Fruit fly (Drosophila melanogaster) whole organism, embryonic: ENCODE measurements around the gene mRpL28.

Experiments used
- Atf-2 ChIP-seq: fragments of 200-800 bp; sonication (Bioruptor generic); optimal IDR thresholded peaks from 2 replicates; lab custom pipeline; 2016; ENCODE audit warnings: missing biosample characterization, missing genetic modification characterization
- CG10654 ChIP-seq: fragments of 200-800 bp; sonication (Bioruptor generic); optimal IDR thresholded peaks from 2 replicates; lab custom pipeline; 2016; ENCODE audit warnings: missing biosample characterization, missing genetic modification characterization
- CG11504 ChIP-seq: fragments of 200-800 bp; sonication (Bioruptor generic); optimal IDR thresholded peaks from 3 replicates; lab custom pipeline; 2019; ENCODE audit warnings: missing biosample characterization, mild to moderate bottlenecking, missing genetic modification characterization, moderate library complexity
- CG11696 ChIP-seq: fragments of 200-800 bp; sonication (Bioruptor generic); IDR thresholded peaks from 2 replicates; pipeline ENCODE4 v1.3.6; 2022; ENCODE audit warnings: missing biosample characterization, missing genetic modification characterization
- CG12104 ChIP-seq: fragments of 200-800 bp; sonication (Bioruptor generic); optimal IDR thresholded peaks from 3 replicates; lab custom pipeline; 2016; ENCODE audit warnings: missing biosample characterization, missing genetic modification characterization
- CG14710 ChIP-seq: fragments of 200-800 bp; sonication (Bioruptor generic); optimal IDR thresholded peaks from 3 replicates; lab custom pipeline; 2019; ENCODE audit warnings: missing biosample characterization, mild to moderate bottlenecking, missing genetic modification characterization, moderate library complexity
- CG15479 ChIP-seq: fragments of 200-800 bp; sonication (Bioruptor generic); optimal IDR thresholded peaks from 3 replicates; lab custom pipeline; 2019; ENCODE audit warnings: missing biosample characterization, mild to moderate bottlenecking, missing genetic modification characterization, moderate library complexity
- CG18599 ChIP-seq: fragments of 200-800 bp; sonication (Bioruptor generic); optimal IDR thresholded peaks from 3 replicates; lab custom pipeline; 2017; ENCODE audit warnings: missing biosample characterization, missing genetic modification characterization, mild to moderate bottlenecking, moderate library complexity, missing genetic modification reagents
- CG18764 ChIP-seq: fragments of 200-800 bp; sonication (Bioruptor generic); optimal IDR thresholded peaks from 3 replicates; lab custom pipeline; 2016; ENCODE audit warnings: missing biosample characterization, missing genetic modification characterization
- CG3281 ChIP-seq: fragments of 200-800 bp; sonication (Bioruptor generic); optimal IDR thresholded peaks from 3 replicates; lab custom pipeline; 2017; ENCODE audit warnings: missing biosample characterization, mild to moderate bottlenecking, missing genetic modification characterization
- CG4424 ChIP-seq: fragments of 200-800 bp; sonication (Bioruptor generic); optimal IDR thresholded peaks from 3 replicates; lab custom pipeline; 2016; ENCODE audit warnings: missing biosample characterization, missing genetic modification characterization
- CG4617 ChIP-seq: fragments of 200-800 bp; sonication (Bioruptor generic); optimal IDR thresholded peaks from 3 replicates; lab custom pipeline; 2016; ENCODE audit warnings: missing biosample characterization, missing genetic modification characterization, borderline replicate concordance
- CG5953 ChIP-seq: fragments of 200-800 bp; sonication (Bioruptor generic); IDR thresholded peaks from 2 replicates; pipeline ENCODE4 v1.3.6; 2022; ENCODE audit warnings: missing biosample characterization, missing genetic modification characterization
- CG6654 ChIP-seq: fragments of 200-800 bp; sonication (Bioruptor generic); optimal IDR thresholded peaks from 2 replicates; lab custom pipeline; 2017; ENCODE audit warnings: missing biosample characterization, mild to moderate bottlenecking, missing genetic modification characterization
- CG6689 ChIP-seq: fragments of 200-800 bp; sonication (Bioruptor generic); IDR thresholded peaks from 2 replicates; pipeline ENCODE4 v1.3.6; 2022; ENCODE audit warnings: missing biosample characterization, missing genetic modification characterization
- CG6813 ChIP-seq: fragments of 200-800 bp; sonication (Bioruptor generic); optimal IDR thresholded peaks from 2 replicates; lab custom pipeline; 2017; ENCODE audit warnings: missing biosample characterization, missing genetic modification characterization, mild to moderate bottlenecking, moderate library complexity, missing genetic modification reagents
- CG8281 ChIP-seq: fragments of 200-800 bp; sonication (Bioruptor generic); optimal IDR thresholded peaks from 2 replicates; lab custom pipeline; 2018; ENCODE audit warnings: missing biosample characterization, mild to moderate bottlenecking, missing genetic modification characterization, moderate library complexity
- CG8359 ChIP-seq: fragments of 200-800 bp; sonication (Bioruptor generic); optimal IDR thresholded peaks from 2 replicates; lab custom pipeline; 2017; ENCODE audit warnings: missing biosample characterization, mild to moderate bottlenecking, missing genetic modification characterization, borderline replicate concordance
- D19A ChIP-seq: fragments of 200-800 bp; optimal IDR thresholded peaks from 3 replicates; lab custom pipeline; 2019; ENCODE audit warnings: missing biosample characterization, mild to moderate bottlenecking, missing genetic modification characterization, moderate library complexity
- Ets97D ChIP-seq: fragments of 200-800 bp; sonication (Bioruptor generic); optimal IDR thresholded peaks from 3 replicates; lab custom pipeline; 2016; ENCODE audit warnings: missing biosample characterization, missing genetic modification characterization
- Gsc ChIP-seq: fragments of 200-800 bp; sonication (Bioruptor generic); IDR thresholded peaks from 2 replicates; pipeline ENCODE4 v1.3.6; 2022; ENCODE audit warnings: missing biosample characterization, missing genetic modification characterization
- Pdp1 ChIP-seq, 2 experiments: fragments of 200-800 bp; sonication (Bioruptor generic); optimal IDR thresholded peaks; 3 replicates each; lab custom pipeline; 2016; ENCODE audit warnings: missing biosample characterization in 2 of 2, missing genetic modification characterization in 2 of 2, mild to moderate bottlenecking in 1 of 2, moderate library complexity in 1 of 2
- Ptx1 ChIP-seq: fragments of 200-800 bp; sonication (Bioruptor generic); IDR thresholded peaks from 2 replicates; pipeline ENCODE4 v1.3.6; 2022; ENCODE audit warnings: missing biosample characterization, missing genetic modification characterization
- Sin3A ChIP-seq: fragments of >200 bp; optimal IDR thresholded peaks from 2 replicates; lab custom pipeline; 2018
- Trl ChIP-seq, 3 experiments: fragments of >200 bp in 2 of 3; fragments of 200-800 bp in 1 of 3; sonication (Bioruptor generic) in 1 of 3; optimal IDR thresholded peaks; 2 replicates in 1 of 3; 3 replicates in 2 of 3; lab custom pipeline; 2016 to 2017; ENCODE audit warnings: missing biosample characterization in 1 of 3, missing genetic modification characterization in 1 of 3
- ap ChIP-seq: fragments of 200-800 bp; sonication (Bioruptor generic); IDR thresholded peaks from 2 replicates; pipeline ENCODE4 v1.3.6; 2022; ENCODE audit warnings: missing biosample characterization, missing genetic modification characterization
- ase ChIP-seq: fragments of 200-800 bp; sonication (Bioruptor generic); IDR thresholded peaks from 3 replicates; pipeline ENCODE4 v1.3.6; 2022; ENCODE audit warnings: missing biosample characterization, missing genetic modification characterization
- ash1 ChIP-seq: fragments of 200-800 bp; sonication (Bioruptor generic); optimal IDR thresholded peaks from 2 replicates; lab custom pipeline; 2018; ENCODE audit warnings: missing biosample characterization, mild to moderate bottlenecking, missing genetic modification characterization
- cwo ChIP-seq: fragments of 200-800 bp; sonication (Bioruptor generic); optimal IDR thresholded peaks from 3 replicates; lab custom pipeline; 2017; ENCODE audit warnings: missing biosample characterization, missing genetic modification characterization, mild to moderate bottlenecking, moderate library complexity, missing genetic modification reagents
- fd102C ChIP-seq: fragments of 200-800 bp; sonication (Bioruptor generic); optimal IDR thresholded peaks from 2 replicates; lab custom pipeline; 2018; ENCODE audit warnings: missing biosample characterization, mild to moderate bottlenecking, missing genetic modification characterization, moderate library complexity
- hb ChIP-seq: fragments of 200-800 bp; sonication (Bioruptor generic); IDR thresholded peaks from 3 replicates; pipeline ENCODE4 v1.3.6; 2022; ENCODE audit warnings: missing biosample characterization, missing genetic modification characterization; ENCODE audit not compliant: partially characterized antibody
- hbn ChIP-seq: fragments of 200-800 bp; sonication (Bioruptor generic); IDR thresholded peaks from 2 replicates; pipeline ENCODE4 v1.3.6; 2022; ENCODE audit warnings: missing biosample characterization, missing genetic modification characterization; ENCODE audit not compliant: partially characterized antibody
- hth ChIP-seq: fragments of >200 bp; optimal IDR thresholded peaks from 2 replicates; lab custom pipeline; 2017; ENCODE audit warnings: inconsistent platforms
- kay ChIP-seq: fragments of 200-800 bp; sonication (Bioruptor generic); optimal IDR thresholded peaks from 2 replicates; lab custom pipeline; 2016; ENCODE audit warnings: missing biosample characterization, missing genetic modification characterization
- knrl ChIP-seq: fragments of 200-800 bp; sonication (Bioruptor generic); IDR thresholded peaks from 3 replicates; pipeline ENCODE4 v1.3.6; 2022; ENCODE audit warnings: missing biosample characterization, missing genetic modification characterization; ENCODE audit not compliant: partially characterized antibody
- nerfin-1 ChIP-seq: fragments of 200-800 bp; sonication (Bioruptor generic); optimal IDR thresholded peaks from 3 replicates; lab custom pipeline; 2019; ENCODE audit warnings: missing biosample characterization, mild to moderate bottlenecking, missing genetic modification characterization, moderate library complexity
- oc ChIP-seq: fragments of 200-800 bp; sonication (Bioruptor generic); optimal IDR thresholded peaks from 2 replicates; lab custom pipeline; 2018; ENCODE audit warnings: missing biosample characterization, mild to moderate bottlenecking, missing genetic modification characterization, moderate library complexity
- odd ChIP-seq: fragments of 200-800 bp; sonication (Bioruptor generic); optimal IDR thresholded peaks from 2 replicates; lab custom pipeline; 2017; ENCODE audit warnings: missing biosample characterization, mild to moderate bottlenecking, missing genetic modification characterization
- ro ChIP-seq: fragments of 200-800 bp; sonication (Bioruptor generic); IDR thresholded peaks from 2 replicates; pipeline ENCODE4 v1.3.6; 2022; ENCODE audit warnings: missing biosample characterization, missing genetic modification characterization
- salm ChIP-seq: fragments of 200-800 bp; sonication (Bioruptor generic); optimal IDR thresholded peaks from 2 replicates; lab custom pipeline; 2018; ENCODE audit warnings: missing biosample characterization, mild to moderate bottlenecking, missing genetic modification characterization
- scrt ChIP-seq: fragments of 200-800 bp; sonication (Bioruptor generic); optimal IDR thresholded peaks from 2 replicates; lab custom pipeline; 2018; ENCODE audit warnings: missing biosample characterization, mild to moderate bottlenecking, missing genetic modification characterization, moderate library complexity
- slou ChIP-seq: fragments of 200-800 bp; sonication (Bioruptor generic); optimal IDR thresholded peaks from 3 replicates; lab custom pipeline; 2016; ENCODE audit warnings: missing biosample characterization, missing genetic modification characterization
- ssp ChIP-seq: fragments of 200-800 bp; sonication (Bioruptor generic); IDR thresholded peaks from 2 replicates; pipeline ENCODE4 v1.3.6; 2022; ENCODE audit warnings: missing biosample characterization, missing genetic modification characterization
- stc ChIP-seq: fragments of 200-800 bp; sonication (Bioruptor generic); IDR thresholded peaks from 2 replicates; pipeline ENCODE4 v1.3.6; 2022; ENCODE audit warnings: missing biosample characterization, missing genetic modification characterization
- tna ChIP-seq: fragments of 200-800 bp; sonication (Bioruptor generic); IDR thresholded peaks from 2 replicates; pipeline ENCODE4 v1.3.6; 2022; ENCODE audit warnings: missing biosample characterization, missing genetic modification characterization; ENCODE audit not compliant: partially characterized antibody
- trem ChIP-seq: fragments of 200-800 bp; optimal IDR thresholded peaks from 3 replicates; lab custom pipeline; 2019; ENCODE audit warnings: missing biosample characterization, mild to moderate bottlenecking, missing genetic modification characterization, moderate library complexity
- trh ChIP-seq: fragments of 200-800 bp; sonication (Bioruptor generic); optimal IDR thresholded peaks from 2 replicates; lab custom pipeline; 2016; ENCODE audit warnings: missing biosample characterization, missing genetic modification characterization
- usp ChIP-seq: fragments of >200 bp; optimal IDR thresholded peaks from 2 replicates; lab custom pipeline; 2017; ENCODE audit warnings: missing biosample characterization, missing genetic modification characterization

Gene mRpL28

DNA sequence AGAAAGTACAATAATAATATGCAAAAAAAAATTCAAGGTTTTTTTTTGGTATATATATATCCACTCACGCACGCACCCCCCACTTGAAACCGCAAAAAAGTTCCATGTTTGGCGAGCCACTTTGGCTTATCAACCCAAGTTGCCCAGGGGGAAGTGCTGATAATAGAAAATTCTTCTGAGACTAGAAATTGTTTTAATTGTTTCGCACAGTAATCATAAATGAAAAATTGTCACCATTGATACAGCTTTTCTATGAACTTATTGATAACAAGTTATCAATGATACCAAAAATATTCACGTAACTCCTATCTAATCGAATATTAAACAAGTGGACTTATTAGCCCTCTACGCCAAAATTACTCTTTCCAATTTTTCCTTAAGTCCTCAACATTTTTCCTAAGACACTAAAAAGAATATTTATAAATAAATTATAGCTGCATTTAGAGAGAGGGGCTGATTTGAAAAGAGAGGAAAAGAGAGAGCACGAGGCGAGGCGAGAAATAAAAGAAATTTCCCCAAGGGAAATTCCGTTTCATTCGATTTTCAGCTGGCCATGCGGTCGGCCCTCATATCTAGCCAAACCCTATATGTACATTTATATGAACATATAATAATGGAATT, 24.9 kb downstream of the mRpL28 start (continued):
- TF ChIP-seq stc (GFP tag; lab: Robert Waterston, UW) (no peak), scrt (GFP tag; lab: Kevin White, UChicago) (no peak), trem (tag; lab: Kevin White, UChicago) (no peak), ash1 (GFP tag; lab: Kevin White, UChicago) (no peak), D19A (tag; lab: Kevin White, UChicago) (peak; percentile 86), CG6813 (GFP tag; lab: Kevin White, UChicago) (no peak), cwo (no peak), CG6689 (GFP tag; lab: Robert Waterston, UW) (no peak), slou (GFP tag; lab: Kevin White, UChicago) (no peak), hth (lab: Kevin White, UChicago) (no peak), ap (GFP tag; lab: Robert Waterston, UW) (no peak), Ets97D (GFP tag; lab: Kevin White, UChicago) (no peak), CG11504 (tag; lab: Kevin White, UChicago) (no peak), CG4424 (GFP tag; lab: Kevin White, UChicago) (no peak), CG8359 (no peak), CG5953 (GFP tag; lab: Robert Waterston, UW) (no peak), CG14710 (tag; lab: Kevin White, UChicago) (no peak), CG4617 (GFP tag; lab: Kevin White, UChicago) (no peak), fd102C (GFP tag; lab: Kevin White, UChicago) (no peak), ssp (GFP tag; lab: Robert Waterston, UW) (no peak), Atf-2 (no peak)

DNA sequence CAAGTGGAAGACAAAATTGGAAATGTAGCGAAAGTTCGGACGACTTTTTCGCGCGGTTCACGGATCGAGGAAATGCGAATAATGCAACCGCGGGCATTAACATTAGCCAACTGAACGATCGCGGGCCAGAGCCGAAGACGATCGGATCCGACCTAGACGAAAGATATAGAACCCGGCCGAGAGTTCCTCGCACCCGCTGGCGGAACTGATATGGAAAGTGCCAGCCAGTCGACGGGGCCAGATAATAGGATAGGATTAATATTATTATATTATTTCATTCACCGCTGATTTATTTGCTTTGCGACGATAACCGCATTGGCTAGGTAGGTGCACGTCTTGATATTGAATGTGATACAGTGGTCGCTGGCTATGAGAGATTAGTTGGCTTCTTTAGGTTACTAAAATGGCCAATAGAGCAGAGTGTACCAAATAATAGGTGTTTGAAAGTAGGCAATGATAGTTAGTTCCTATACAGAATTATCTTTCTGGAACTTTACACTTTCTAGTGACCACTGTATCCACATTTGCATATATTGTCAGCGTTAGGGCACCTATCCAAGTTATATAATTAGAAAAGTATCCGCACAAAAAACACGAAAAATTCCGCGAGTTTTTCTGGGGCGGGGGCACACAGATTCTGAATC, 25.7 kb downstream of the mRpL28 start:
- TF ChIP-seq hbn (no peak), CG8281 (tag; lab: Kevin White, UChicago) (peak; percentile 33), ro (GFP tag; lab: Robert Waterston, UW) (no peak), CG10654 (GFP tag; lab: Kevin White, UChicago) (peak; percentile 21), CG15479 (GFP tag; lab: Kevin White, UChicago) (no peak), oc (tag; lab: Kevin White, UChicago) (peak; percentile 17), Gsc (0 out of 2 replicates have a peak, but pooled peaks have one; percentile 33), Ptx1 (peak; percentile 76), tna (GFP tag; lab: Robert Waterston, UW) (no peak), hb (no peak), Trl (optimal IDR thresholded peaks at IDR 0.05; lab: Kevin White, UChicago) (no peak), Trl (GFP tag; optimal IDR thresholded peaks at IDR 0.05; lab: Kevin White, UChicago) (peak; percentile 72), CG3281 (peak; percentile 72), trh (GFP tag; lab: Kevin White, UChicago) (peak; percentile 8), nerfin-1 (peak; percentile 4), kay (GFP tag; lab: Kevin White, UChicago) (no peak), Sin3A (no peak), CG12104 (GFP tag; lab: Kevin White, UChicago) (peak; percentile 39), salm (peak; percentile 59), knrl (GFP tag; lab: Robert Waterston, UW) (no peak), ase (peak; percentile 67), CG11696 (GFP tag; lab: Robert Waterston, UW) (no peak; the same call in 1 of the 2 replicates), CG18764 (GFP tag; lab: Kevin White, UChicago) (peak; percentile 42), Pdp1 (GFP tag; optimal IDR thresholded peaks at IDR 0.05; lab: Kevin White, UChicago) (peak; percentile 69 to 89), CG6654 (GFP tag; lab: Kevin White, UChicago) (peak; percentile 61), usp (GFP tag; lab: Kevin White, UChicago) (no peak), ap (GFP tag; lab: Robert Waterston, UW) (peak; percentile 49; the same call in 1 of the 2 replicates), odd (GFP tag; lab: Kevin White, UChicago) (peak; percentile 41), CG18599 (GFP tag; lab: Kevin White, UChicago) (peak; percentile 78)
